Worm (Caenorhabditis elegans): Measurements from ENCODE around the gene nape-2.

DNA sequence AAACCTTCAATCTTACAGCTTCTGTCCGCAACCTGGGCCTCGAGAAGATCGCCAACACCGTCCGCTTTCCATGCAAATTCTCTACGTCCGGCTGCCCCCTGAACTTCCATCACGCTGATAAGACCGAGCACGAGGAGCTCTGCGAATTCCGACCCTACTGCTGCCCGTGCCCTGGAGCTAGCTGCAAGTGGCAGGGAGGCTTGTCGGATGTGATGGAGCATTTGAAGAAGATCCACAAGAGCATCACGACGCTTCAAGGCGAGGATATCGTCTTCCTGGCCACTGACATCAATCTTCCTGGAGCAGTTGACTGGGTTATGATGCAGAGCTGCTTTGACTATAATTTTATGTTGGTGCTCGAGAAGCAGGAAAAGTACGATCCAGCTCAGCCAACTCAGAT is 7.1 kb upstream of the nape-2 start:
- no peak for TF ChIP-seq snpc-4 (tag; optimal IDR thresholded peaks at IDR 0.05)
- no peak for TF ChIP-seq nhr-12 (tag; optimal IDR thresholded peaks at IDR 0.05)
- no peak for TF ChIP-seq ztf-11 (tag; optimal IDR thresholded peaks at IDR 0.05)
